Worm (Caenorhabditis elegans): Measurements from ENCODE around the gene adal-1.

DNA sequence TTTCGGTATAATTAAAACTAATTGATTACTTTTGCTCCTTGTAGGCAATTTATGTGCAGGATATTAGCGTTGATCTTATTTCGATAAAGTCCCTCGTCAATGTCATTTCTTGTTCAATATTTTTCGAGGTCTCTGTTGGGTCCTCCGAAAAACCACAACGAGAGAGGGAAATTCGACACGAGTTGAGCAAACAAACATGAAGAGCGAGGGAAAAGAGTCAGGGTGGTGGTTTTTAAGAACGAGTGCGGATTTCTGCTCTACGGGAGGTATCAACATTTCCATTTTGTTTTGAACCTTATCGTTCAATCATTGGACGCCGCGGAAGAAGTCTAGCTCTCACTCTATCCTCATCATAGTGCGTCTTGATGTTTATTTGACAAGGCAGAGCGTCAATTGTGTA, 41.3 kb upstream of the adal-1 start:
- TF ChIP-seq dpff-1 (tag; optimal IDR thresholded peaks at IDR 0.05) (no peak), xnd-1 (tag; optimal IDR thresholded peaks at IDR 0.05) (no peak), him-1 (tag; optimal IDR thresholded peaks at IDR 0.05) (no peak), lsl-1 (GFP tag; optimal IDR thresholded peaks at IDR 0.05) (no peak), pbrm-1 (GFP tag; IDR thresholded peaks at IDR 0.05) (no peak), aptf-3 (GFP tag; IDR thresholded peaks at IDR 0.05) (no peak), F22D6.2 (tag; optimal IDR thresholded peaks at IDR 0.05) (no peak), bed-1 (GFP tag; IDR thresholded peaks at IDR 0.05) (no peak), ets-4 (GFP tag; optimal IDR thresholded peaks at IDR 0.05) (no peak), mxl-1 (tag; optimal IDR thresholded peaks at IDR 0.05) (no peak), aptf-2 (GFP tag; conservative IDR thresholded peaks at IDR 0.05) (no peak), somi-1 (GFP tag; optimal IDR thresholded peaks at IDR 0.05) (no peak), madf-10 (tag; optimal IDR thresholded peaks at IDR 0.05) (no peak)
